Worm (Caenorhabditis elegans) whole organism, L4 larva: ENCODE results near the gene ave-1.

Experiments
- F26F4.8 ChIP-seq: fragments of 200-800 bp; sonication (Bioruptor generic); conservative IDR thresholded peaks from 2 replicates; pipeline ENCODE4 v1.3.6; 2022; ENCODE audit warnings: missing genetic modification characterization, missing compliant biosample characterization
- F44E2.7 ChIP-seq: fragments of 200-800 bp; sonication (Bioruptor generic); IDR thresholded peaks from 2 replicates; pipeline ENCODE4 v2.1.2; 2022; ENCODE audit warnings: missing genetic modification characterization, missing compliant biosample characterization
- T20F7.1 ChIP-seq: fragments of 200-800 bp; sonication (Bioruptor generic); optimal IDR thresholded peaks from 2 replicates; lab custom pipeline; 2018; ENCODE audit warnings: mild to moderate bottlenecking, missing genetic modification characterization, missing compliant biosample characterization
- Y105C5A.15 ChIP-seq: fragments of 200-800 bp; sonication (Bioruptor generic); IDR thresholded peaks from 2 replicates; pipeline ENCODE4 v1.3.6; 2022; ENCODE audit warnings: missing genetic modification characterization, missing compliant biosample characterization
- ZK337.2 ChIP-seq: fragments of 200-800 bp; sonication (Bioruptor generic); IDR thresholded peaks from 2 replicates; pipeline ENCODE4 v1.3.6; 2022; ENCODE audit warnings: missing genetic modification reagents, missing genetic modification characterization, missing compliant biosample characterization
- aha-1 ChIP-seq: fragments of 150-350 bp; peaks from one replicate; lab custom pipeline; 2014; ENCODE audit warnings: missing biosample characterization, missing genetic modification characterization
- ama-1 ChIP-seq: fragments of 150-350 bp; optimal IDR thresholded peaks from 2 replicates; lab custom pipeline; 2014; ENCODE audit warnings: inconsistent platforms, mixed read lengths
- arid-1 ChIP-seq: fragments of 200-800 bp; sonication (Bioruptor generic); conservative IDR thresholded peaks from 2 replicates; pipeline ENCODE4 v1.3.6; 2022; ENCODE audit warnings: missing genetic modification reagents, missing genetic modification characterization, missing compliant biosample characterization
- attf-4 ChIP-seq: sonication (generic microtip); optimal IDR thresholded peaks from 3 replicates; lab custom pipeline; 2017; ENCODE audit warnings: missing biosample characterization, missing genetic modification characterization
- ceh-28 ChIP-seq: fragments of 150-350 bp; optimal IDR thresholded peaks from 2 replicates; lab custom pipeline; 2014; ENCODE audit warnings: missing biosample characterization, missing genetic modification reagents, missing genetic modification characterization
- daf-16 ChIP-seq, 3 experiments: sonication (generic microtip); optimal IDR thresholded peaks; 2 replicates each; lab custom pipeline; 2016 to 2017; ENCODE audit warnings: missing genetic modification characterization in 3 of 3, missing genetic modification reagents in 3 of 3, mild to moderate bottlenecking in 2 of 3, missing compliant biosample characterization in 2 of 3, missing biosample characterization in 1 of 3, moderate library complexity in 1 of 3
- daf-8 ChIP-seq: fragments of 200-800 bp; sonication (Bioruptor generic); IDR thresholded peaks from 2 replicates; pipeline ENCODE4 v1.3.6; 2022; ENCODE audit warnings: missing genetic modification characterization, missing compliant biosample characterization
- dmd-8 ChIP-seq: fragments of 200-800 bp; sonication (Bioruptor generic); IDR thresholded peaks from 2 replicates; pipeline ENCODE4 v1.3.6; 2022; ENCODE audit warnings: missing genetic modification characterization, missing compliant biosample characterization
- dpl-1 ChIP-seq: fragments of 150-350 bp; optimal IDR thresholded peaks from 2 replicates; lab custom pipeline; 2014; ENCODE audit warnings: missing biosample characterization, missing genetic modification reagents, missing genetic modification characterization
- egl-43 ChIP-seq: fragments of 200-800 bp; sonication (Bioruptor generic); IDR thresholded peaks from 2 replicates; pipeline ENCODE4 v1.3.6; 2022; ENCODE audit warnings: missing genetic modification reagents, missing genetic modification characterization, missing compliant biosample characterization
- fkh-10 ChIP-seq: fragments of 150-350 bp; optimal IDR thresholded peaks from 2 replicates; lab custom pipeline; 2014; ENCODE audit warnings: missing biosample characterization, missing genetic modification reagents, missing genetic modification characterization
- hlh-11 ChIP-seq: fragments of 200-800 bp; sonication (Bioruptor generic); optimal IDR thresholded peaks from 2 replicates; lab custom pipeline; 2018; ENCODE audit warnings: mild to moderate bottlenecking, missing genetic modification characterization, missing compliant biosample characterization
- hlh-30 ChIP-seq: sonication (generic microtip); optimal IDR thresholded peaks from 2 replicates; lab custom pipeline; 2017; ENCODE audit warnings: antibody characterized with exemption, mild to moderate bottlenecking, missing genetic modification characterization, missing compliant biosample characterization; ENCODE audit not compliant: insufficient read depth
- hmg-1.1 ChIP-seq: fragments of 200-800 bp; sonication (Bioruptor generic); IDR thresholded peaks from 2 replicates; pipeline ENCODE4 v1.3.6; 2022; ENCODE audit warnings: missing genetic modification reagents, missing genetic modification characterization, missing compliant biosample characterization
- jun-1 ChIP-seq: fragments of 150-350 bp; optimal IDR thresholded peaks from 2 replicates; lab custom pipeline; 2014; ENCODE audit warnings: missing biosample characterization, missing genetic modification reagents, missing genetic modification characterization
- lin-1 ChIP-seq: fragments of 200-800 bp; sonication (Bioruptor generic); IDR thresholded peaks from 2 replicates; pipeline ENCODE4 v1.3.6; 2022; ENCODE audit warnings: missing genetic modification reagents, missing genetic modification characterization, missing compliant biosample characterization
- lin-13 ChIP-seq: fragments of 150-350 bp; optimal IDR thresholded peaks from 2 replicates; lab custom pipeline; 2014; ENCODE audit warnings: missing biosample characterization, missing genetic modification reagents, missing genetic modification characterization
- lin-15B ChIP-seq: fragments of 150-350 bp; sonication (generic microtip); optimal IDR thresholded peaks from 3 replicates; lab custom pipeline; 2014; ENCODE audit warnings: missing biosample characterization, missing genetic modification characterization
- lin-38 ChIP-seq: fragments of 200-800 bp; sonication (Bioruptor generic); IDR thresholded peaks from 2 replicates; pipeline ENCODE4 v1.3.6; 2022; ENCODE audit warnings: missing genetic modification reagents, missing genetic modification characterization, missing compliant biosample characterization
- lin-39 ChIP-seq: fragments of 150-350 bp; optimal IDR thresholded peaks from 2 replicates; lab custom pipeline; 2014; ENCODE audit warnings: missing biosample characterization, missing genetic modification reagents, missing genetic modification characterization
- lsy-2 ChIP-seq, 2 experiments: fragments of 150-350 bp in 1 of 2; sonication (generic microtip) in 1 of 2; optimal IDR thresholded peaks; 2 replicates each; lab custom pipeline; 2014 to 2017; ENCODE audit warnings: missing biosample characterization in 2 of 2, missing genetic modification characterization in 2 of 2
- mdl-1 ChIP-seq, 2 experiments: fragments of 150-350 bp in 1 of 2; sonication (generic microtip) in 1 of 2; optimal IDR thresholded peaks; 2 replicates each; lab custom pipeline; 2014 to 2017; ENCODE audit warnings: missing biosample characterization in 2 of 2, missing genetic modification characterization in 2 of 2
- mep-1 ChIP-seq: fragments of 150-350 bp; sonication (generic microtip); optimal IDR thresholded peaks from 3 replicates; lab custom pipeline; 2014; ENCODE audit warnings: missing biosample characterization, missing genetic modification characterization
- mes-2 ChIP-seq: sonication (generic microtip); optimal IDR thresholded peaks from 2 replicates; lab custom pipeline; 2016; ENCODE audit warnings: missing genotype, mild to moderate bottlenecking, missing genetic modification characterization, missing compliant biosample characterization; ENCODE audit not compliant: poor library complexity, severe bottlenecking
- nhr-11 ChIP-seq: fragments of 150-350 bp; optimal IDR thresholded peaks from 2 replicates; lab custom pipeline; 2014; ENCODE audit warnings: missing biosample characterization, missing genetic modification characterization
- nhr-42 ChIP-seq: fragments of 200-800 bp; sonication (Bioruptor generic); IDR thresholded peaks from 2 replicates; pipeline ENCODE4 v1.3.6; 2022; ENCODE audit warnings: missing genetic modification characterization, missing compliant biosample characterization
- pha-4 ChIP-seq, 2 experiments: fragments of 150-350 bp in 1 of 2; fragments of 200-800 bp in 1 of 2; sonication (Bioruptor generic) in 1 of 2; IDR thresholded peaks in 1 of 2; optimal IDR thresholded peaks in 1 of 2; 2 replicates each; pipeline versions ENCODE4 v1.3.6 to Lab custom; 2014 to 2022; ENCODE audit warnings: missing genetic modification characterization in 2 of 2, missing genetic modification reagents in 2 of 2, missing biosample characterization in 1 of 2, missing compliant biosample characterization in 1 of 2
- php-3 ChIP-seq: fragments of 200-800 bp; sonication (Bioruptor generic); IDR thresholded peaks from 2 replicates; pipeline ENCODE4 v1.3.6; 2022; ENCODE audit warnings: missing genetic modification reagents, missing genetic modification characterization, missing compliant biosample characterization
- rbr-2 ChIP-seq: sonication (generic microtip); optimal IDR thresholded peaks from 2 replicates; lab custom pipeline; 2016; ENCODE audit warnings: missing genotype, missing genetic modification characterization, missing compliant biosample characterization
- set-16 ChIP-seq: fragments of 200-800 bp; sonication (Bioruptor generic); IDR thresholded peaks from 2 replicates; pipeline ENCODE4 v1.3.6; 2022; ENCODE audit warnings: missing genetic modification reagents, missing genetic modification characterization, missing compliant biosample characterization
- skn-1 ChIP-seq: fragments of 150-350 bp; optimal IDR thresholded peaks from 2 replicates; lab custom pipeline; 2014; ENCODE audit warnings: missing biosample characterization, missing genetic modification characterization
- snpc-1.2 ChIP-seq: fragments of 200-800 bp; sonication (Bioruptor generic); IDR thresholded peaks from 2 replicates; pipeline ENCODE4 v1.3.6; 2022; ENCODE audit warnings: missing genetic modification reagents, missing genetic modification characterization, missing compliant biosample characterization
- spr-3 ChIP-seq: fragments of 200-800 bp; sonication (Bioruptor generic); optimal IDR thresholded peaks from 2 replicates; lab custom pipeline; 2018; ENCODE audit warnings: mild to moderate bottlenecking, missing genetic modification characterization, missing compliant biosample characterization
- tra-1 ChIP-seq: fragments of 200-800 bp; sonication (Bioruptor generic); IDR thresholded peaks from 2 replicates; pipeline ENCODE4 v1.3.6; 2022; ENCODE audit warnings: missing genetic modification reagents, missing genetic modification characterization, missing compliant biosample characterization
- unc-62 ChIP-seq, 3 experiments: fragments of 150-350 bp in 1 of 3; sonication (generic microtip); optimal IDR thresholded peaks in 2 of 3; peaks in 1 of 3; 1 replicate in 1 of 3; 2 replicates in 2 of 3; lab custom pipeline; 2014 to 2017; ENCODE audit warnings: missing biosample characterization in 3 of 3, missing genetic modification characterization in 3 of 3, missing genetic modification reagents in 3 of 3, missing genotype in 1 of 3
- zfp-2 ChIP-seq: sonication (generic microtip); optimal IDR thresholded peaks from 2 replicates; lab custom pipeline; 2016; ENCODE audit warnings: mild to moderate bottlenecking, missing genetic modification characterization, missing compliant biosample characterization
- zip-11 ChIP-seq: fragments of 200-800 bp; sonication (Bioruptor generic); IDR thresholded peaks from 2 replicates; pipeline ENCODE4 v1.3.6; 2022; ENCODE audit warnings: missing genetic modification characterization, missing compliant biosample characterization
- zip-2 ChIP-seq: fragments of 150-350 bp; optimal IDR thresholded peaks from 2 replicates; lab custom pipeline; 2014; ENCODE audit warnings: missing biosample characterization, missing genetic modification characterization

The ave-1 gene

DNA sequence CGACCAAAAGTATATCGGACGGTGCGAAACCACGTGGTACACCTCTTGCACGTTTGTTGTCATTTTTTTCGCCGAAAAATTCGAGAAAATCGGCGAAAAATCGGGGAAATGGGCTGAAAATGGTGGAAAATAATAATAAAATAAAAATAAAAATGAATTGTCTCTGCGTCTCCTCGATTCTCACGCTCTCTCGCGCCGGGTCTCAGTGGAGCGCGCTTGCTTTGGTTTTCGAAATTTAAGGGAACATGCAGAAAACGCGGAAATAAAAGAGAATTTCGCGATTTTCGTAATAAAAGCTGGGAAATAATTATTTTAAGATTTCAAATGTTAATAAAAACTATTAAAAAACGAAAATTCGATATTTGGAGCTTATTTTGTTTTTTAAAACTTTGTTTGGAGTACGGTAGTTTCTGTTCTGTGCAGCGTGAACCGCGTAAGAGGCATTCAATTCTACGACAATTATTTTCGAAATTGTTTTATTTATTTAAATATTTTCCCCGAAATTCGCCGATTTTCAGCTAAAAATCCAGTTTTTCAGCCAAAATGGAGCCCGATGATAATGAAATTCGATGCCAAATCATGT lies at the start of gene ave-1, which contains the start of gene M01G5.1:
Gene ave-1, minus strand, starts transcription at position 113 of the 583 bp plus-strand sequence.
Gene M01G5.1, plus strand, starts transcription at position 539 of the 583 bp plus-strand sequence.
- TF ChIP-seq attf-4 (tag; lab: Kevin White, UChicago) (no peak), lin-15B (tag; lab: Kevin White, UChicago) (no peak), mes-2 (tag; lab: Kevin White, UChicago) (peak; percentile 44), snpc-1.2 (GFP tag; lab: Robert Waterston, UW) (no peak), aha-1 (tag; lab: Kevin White, UChicago) (peak; percentile 54), set-16 (GFP tag; lab: Robert Waterston, UW) (no peak), hlh-11 (tag; lab: Kevin White, UChicago) (no peak), nhr-11 (tag; lab: Kevin White, UChicago) (no peak), daf-16 (GFP tag; optimal IDR thresholded peaks at IDR 0.05; lab: Kevin White, UChicago) (no peak), daf-16 (tag; optimal IDR thresholded peaks at IDR 0.05; lab: Kevin White, UChicago) (no peak), skn-1 (tag; lab: Kevin White, UChicago) (no peak), mep-1 (tag; lab: Kevin White, UChicago) (peak; percentile 11), fkh-10 (GFP tag; lab: Kevin White, UChicago) (no peak), lin-38 (GFP tag; lab: Robert Waterston, UW) (peak; percentile 92), nhr-42 (GFP tag; lab: Robert Waterston, UW) (no peak), daf-8 (no peak), ZK337.2 (no peak), lin-13 (GFP tag; lab: Kevin White, UChicago) (peak; percentile 53), zip-2 (tag; lab: Kevin White, UChicago) (no peak), lin-39 (tag; lab: Kevin White, UChicago) (no peak), mdl-1 (tag; optimal IDR thresholded peaks at IDR 0.05; lab: Kevin White, UChicago) (no peak), jun-1 (tag; lab: Kevin White, UChicago) (no peak), lsy-2 (tag; optimal IDR thresholded peaks at IDR 0.05; lab: Kevin White, UChicago) (peak in 1 of 2 experiments; percentile 67), tra-1 (GFP tag; lab: Robert Waterston, UW) (no peak), ama-1 (lab: Kevin White, UChicago) (no peak), unc-62 (GFP tag; optimal IDR thresholded peaks at IDR 0.05 in 1 of 2; lab: Kevin White, UChicago) (no peak), unc-62 (tag; optimal IDR thresholded peaks at IDR 0.05; lab: Kevin White, UChicago) (no peak), hmg-1.1 (0 out of 2 replicates have a peak, but pooled peaks have one; percentile 20), egl-43 (GFP tag; lab: Robert Waterston, UW) (no peak), php-3 (no peak), zip-11 (GFP tag; lab: Robert Waterston, UW) (no peak), dmd-8 (GFP tag; lab: Robert Waterston, UW) (no peak), pha-4 (GFP tag; IDR thresholded peaks at IDR 0.05; lab: Robert Waterston, UW) (no peak), pha-4 (tag; optimal IDR thresholded peaks at IDR 0.05; lab: Kevin White, UChicago) (no peak), hlh-30 (no peak), rbr-2 (tag; lab: Kevin White, UChicago) (no peak), spr-3 (GFP tag; lab: Kevin White, UChicago) (no peak), F26F4.8 (GFP tag; lab: Robert Waterston, UW) (no peak)

ce11 chrIII:1543406-1544011 lies 47.7 kb upstream of the ave-1 start:
- no peak for TF ChIP-seq Y105C5A.15 (GFP tag; lab: Robert Waterston, UW)
- no peak for TF ChIP-seq arid-1 (GFP tag; lab: Robert Waterston, UW)
- TF ChIP-seq F44E2.7 (GFP tag; lab: Robert Waterston, UW), result no peak
- no peak for TF ChIP-seq jun-1 (tag; lab: Kevin White, UChicago)
- TF ChIP-seq dpl-1, result no peak
- TF ChIP-seq T20F7.1 (GFP tag; lab: Kevin White, UChicago), result no peak
- no peak for TF ChIP-seq lin-1 (GFP tag; lab: Robert Waterston, UW)
- TF ChIP-seq ZK337.2, result no peak
- peak; percentile 60 for TF ChIP-seq aha-1 (tag; lab: Kevin White, UChicago)
- TF ChIP-seq ceh-28 (tag; lab: Kevin White, UChicago), result peak; percentile 89
- no peak for TF ChIP-seq lin-38 (GFP tag; lab: Robert Waterston, UW)
- TF ChIP-seq zfp-2, result no peak
